Worm (Caenorhabditis elegans) whole organism, young adult: ENCODE measurements around the gene F26F4.12.
A peak's percentile ranks its signal among the peaks of the same experiment; 100 is the strongest.

Source experiments
- B0261.1 ChIP-seq: sonication (generic microtip); optimal IDR thresholded peaks from 2 replicates; lab custom pipeline; 2016; ENCODE audit warnings: mild to moderate bottlenecking, missing genetic modification characterization, moderate library complexity, missing compliant biosample characterization
- B0336.3 ChIP-seq: fragments of 200-800 bp; sonication (Bioruptor generic); IDR thresholded peaks from 2 replicates; pipeline ENCODE4 v1.3.6; 2022; ENCODE audit warnings: missing genetic modification characterization, missing compliant biosample characterization
- C17E4.6 ChIP-seq: fragments of 200-800 bp; sonication (Bioruptor generic); IDR thresholded peaks from 2 replicates; pipeline ENCODE4 v1.3.6; 2022; ENCODE audit warnings: missing genetic modification reagents, missing genetic modification characterization, missing compliant biosample characterization
- F10E7.11 ChIP-seq: sonication (generic microtip); optimal IDR thresholded peaks from 2 replicates; lab custom pipeline; 2017; ENCODE audit warnings: mild to moderate bottlenecking, missing genetic modification characterization, moderate library complexity, missing compliant biosample characterization
- F49E8.2 ChIP-seq: sonication (generic microtip); optimal IDR thresholded peaks from 3 replicates; lab custom pipeline; 2017; ENCODE audit warnings: missing genetic modification characterization, mild to moderate bottlenecking, missing compliant biosample characterization, antibody characterized with exemption, moderate library complexity; ENCODE audit not compliant: insufficient read depth
- F57C9.4 ChIP-seq: sonication (generic microtip); optimal IDR thresholded peaks from 2 replicates; lab custom pipeline; 2017; ENCODE audit warnings: mild to moderate bottlenecking, missing genetic modification characterization, missing compliant biosample characterization
- K12H6.12 ChIP-seq: fragments of 200-800 bp; sonication (Bioruptor generic); optimal IDR thresholded peaks from 2 replicates; lab custom pipeline; 2018; ENCODE audit warnings: mild to moderate bottlenecking, missing genetic modification characterization, missing compliant biosample characterization
- T07F8.4 ChIP-seq: sonication (generic microtip); optimal IDR thresholded peaks from 2 replicates; lab custom pipeline; 2016; ENCODE audit warnings: mild to moderate bottlenecking, missing genetic modification characterization, moderate library complexity, missing compliant biosample characterization
- Y53G8AR.9 ChIP-seq: fragments of 200-800 bp; sonication (Bioruptor generic); conservative IDR thresholded peaks from 2 replicates; pipeline ENCODE4 v1.3.6; 2022; ENCODE audit warnings: missing genetic modification reagents, missing genetic modification characterization, missing compliant biosample characterization
- Y56A3A.18 ChIP-seq: fragments of 200-800 bp; sonication (Bioruptor generic); IDR thresholded peaks from 2 replicates; pipeline ENCODE4 v1.3.6; 2022; ENCODE audit warnings: missing genetic modification reagents, missing genetic modification characterization, missing compliant biosample characterization
- Y67H2A.10 ChIP-seq: fragments of 200-800 bp; sonication (Bioruptor generic); conservative IDR thresholded peaks from 2 replicates; pipeline ENCODE4 v1.3.6; 2022; ENCODE audit warnings: missing genetic modification reagents, missing genetic modification characterization, missing compliant biosample characterization
- Y79H2A.3 ChIP-seq: fragments of 200-800 bp; sonication (Bioruptor generic); conservative IDR thresholded peaks from 2 replicates; pipeline ENCODE4 v1.3.6; 2022; ENCODE audit warnings: missing genetic modification reagents, missing genetic modification characterization, missing compliant biosample characterization
- akir-1 ChIP-seq: fragments of 200-800 bp; sonication (Bioruptor generic); optimal IDR thresholded peaks from 2 replicates; lab custom pipeline; 2018; ENCODE audit warnings: mild to moderate bottlenecking, missing genetic modification characterization, moderate library complexity, missing compliant biosample characterization
- ama-1 ChIP-seq, 3 experiments: fragments of 150-350 bp in 1 of 3; sonication (generic microtip) in 2 of 3; optimal IDR thresholded peaks; 2 replicates each; lab custom pipeline; 2014 to 2018; ENCODE audit warnings: missing biosample characterization in 2 of 3, missing genetic modification characterization in 2 of 3, missing genetic modification reagents in 2 of 3
- aptf-2 ChIP-seq: fragments of 200-800 bp; sonication (Bioruptor generic); conservative IDR thresholded peaks from 2 replicates; pipeline ENCODE4 v1.3.6; 2022; ENCODE audit warnings: missing genetic modification reagents, missing genetic modification characterization, missing compliant biosample characterization
- aptf-3 ChIP-seq: fragments of 200-800 bp; sonication (Bioruptor generic); IDR thresholded peaks from 2 replicates; pipeline ENCODE4 v1.3.6; 2022; ENCODE audit warnings: missing genetic modification characterization, missing compliant biosample characterization
- attf-3 ChIP-seq: fragments of 200-800 bp; sonication (Bioruptor generic); conservative IDR thresholded peaks from 2 replicates; pipeline ENCODE4 v1.3.6; 2022; ENCODE audit warnings: missing genetic modification reagents, missing genetic modification characterization, missing compliant biosample characterization
- attf-5 ChIP-seq: fragments of 200-800 bp; sonication (Bioruptor generic); optimal IDR thresholded peaks from 2 replicates; lab custom pipeline; 2018; ENCODE audit warnings: mild to moderate bottlenecking, missing genetic modification characterization, missing compliant biosample characterization
- attf-6 ChIP-seq: fragments of 200-800 bp; sonication (Bioruptor generic); IDR thresholded peaks from 2 replicates; pipeline ENCODE4 v1.3.6; 2022; ENCODE audit warnings: missing genetic modification reagents, missing genetic modification characterization, missing compliant biosample characterization
- bed-2 ChIP-seq: fragments of 200-800 bp; sonication (Bioruptor generic); IDR thresholded peaks from 2 replicates; pipeline ENCODE4 v1.3.6; 2022; ENCODE audit warnings: missing genetic modification reagents, missing genetic modification characterization, missing compliant biosample characterization
- cebp-1 ChIP-seq, 2 experiments: fragments of 200-800 bp in 1 of 2; sonication (Bioruptor generic) in 1 of 2; sonication (generic microtip) in 1 of 2; IDR thresholded peaks in 1 of 2; optimal IDR thresholded peaks in 1 of 2; 2 replicates each; pipeline versions ENCODE4 v1.3.6 to Lab custom; 2017 to 2022; ENCODE audit warnings: missing compliant biosample characterization in 2 of 2, missing genetic modification characterization in 2 of 2, mild to moderate bottlenecking in 1 of 2, missing genetic modification reagents in 1 of 2, moderate library complexity in 1 of 2
- ceh-27 ChIP-seq: fragments of 200-800 bp; sonication (Bioruptor generic); optimal IDR thresholded peaks from 2 replicates; lab custom pipeline; 2018; ENCODE audit warnings: mild to moderate bottlenecking, missing genetic modification characterization, moderate library complexity, missing compliant biosample characterization
- ceh-79 ChIP-seq: sonication (generic microtip); optimal IDR thresholded peaks from 2 replicates; lab custom pipeline; 2017; ENCODE audit warnings: mild to moderate bottlenecking, missing genetic modification characterization, missing compliant biosample characterization
- dox-1 ChIP-seq: fragments of 200-800 bp; sonication (Bioruptor generic); IDR thresholded peaks from 2 replicates; pipeline ENCODE4 v1.3.6; 2022; ENCODE audit warnings: missing genetic modification reagents, missing genetic modification characterization, missing compliant biosample characterization
- dpff-1 ChIP-seq: sonication (generic microtip); optimal IDR thresholded peaks from 2 replicates; lab custom pipeline; 2017; ENCODE audit warnings: mild to moderate bottlenecking, missing genetic modification characterization, missing compliant biosample characterization
- egl-18 ChIP-seq: fragments of 200-800 bp; sonication (Bioruptor generic); IDR thresholded peaks from 2 replicates; pipeline ENCODE4 v1.3.6; 2022; ENCODE audit warnings: missing genetic modification reagents, missing genetic modification characterization, missing compliant biosample characterization
- ekl-4 ChIP-seq: fragments of 200-800 bp; sonication (Bioruptor generic); IDR thresholded peaks from 2 replicates; pipeline ENCODE4 v1.3.6; 2022; ENCODE audit warnings: missing genetic modification reagents, missing genetic modification characterization, missing compliant biosample characterization
- fkh-3 ChIP-seq: sonication (generic microtip); optimal IDR thresholded peaks from 2 replicates; lab custom pipeline; 2016; ENCODE audit warnings: mild to moderate bottlenecking, missing genetic modification characterization, missing compliant biosample characterization
- gei-17 ChIP-seq: fragments of 200-800 bp; sonication (Bioruptor generic); optimal IDR thresholded peaks from 2 replicates; lab custom pipeline; 2018; ENCODE audit warnings: mild to moderate bottlenecking, missing genetic modification characterization, missing compliant biosample characterization
- him-1 ChIP-seq: sonication (generic microtip); optimal IDR thresholded peaks from 2 replicates; lab custom pipeline; 2016; ENCODE audit warnings: missing genotype, missing genetic modification reagents, missing genetic modification characterization, missing compliant biosample characterization
- hmg-20 ChIP-seq: fragments of 200-800 bp; sonication (Bioruptor generic); IDR thresholded peaks from 2 replicates; pipeline ENCODE4 v1.3.6; 2022; ENCODE audit warnings: missing genetic modification reagents, missing genetic modification characterization, missing compliant biosample characterization
- hrde-1 ChIP-seq: sonication (generic microtip); optimal IDR thresholded peaks from 2 replicates; lab custom pipeline; 2016; ENCODE audit warnings: missing genetic modification characterization, mild to moderate bottlenecking, missing compliant biosample characterization, moderate library complexity, missing genotype, missing genetic modification reagents, borderline replicate concordance
- let-607 ChIP-seq, 2 experiments: fragments of 200-800 bp in 1 of 2; sonication (Bioruptor generic) in 1 of 2; sonication (generic microtip) in 1 of 2; optimal IDR thresholded peaks; 2 replicates each; lab custom pipeline; 2016 to 2018; ENCODE audit warnings: mild to moderate bottlenecking in 2 of 2, missing compliant biosample characterization in 2 of 2, missing genetic modification characterization in 2 of 2, moderate library complexity in 2 of 2, missing genotype in 1 of 2
- lsl-1 ChIP-seq: fragments of 200-800 bp; sonication (Bioruptor generic); optimal IDR thresholded peaks from 2 replicates; lab custom pipeline; 2018; ENCODE audit warnings: mild to moderate bottlenecking, missing genetic modification characterization, moderate library complexity, missing compliant biosample characterization
- lsy-27 ChIP-seq: sonication (generic microtip); optimal IDR thresholded peaks from 2 replicates; lab custom pipeline; 2017; ENCODE audit warnings: missing genetic modification characterization, mild to moderate bottlenecking, missing compliant biosample characterization, antibody characterized with exemption, missing genotype, borderline replicate concordance; ENCODE audit not compliant: insufficient read depth
- madf-10 ChIP-seq: sonication (generic microtip); optimal IDR thresholded peaks from 2 replicates; lab custom pipeline; 2016; ENCODE audit warnings: mild to moderate bottlenecking, missing genetic modification characterization, missing compliant biosample characterization
- madf-3 ChIP-seq: fragments of 200-800 bp; sonication (Bioruptor generic); IDR thresholded peaks from 2 replicates; pipeline ENCODE4 v1.3.6; 2022; ENCODE audit warnings: missing genetic modification reagents, missing genetic modification characterization, missing compliant biosample characterization
- nfyb-1 ChIP-seq: fragments of 200-800 bp; sonication (Bioruptor generic); IDR thresholded peaks from 2 replicates; pipeline ENCODE4 v1.3.6; 2022; ENCODE audit warnings: missing genetic modification reagents, missing genetic modification characterization, missing compliant biosample characterization
- pbrm-1 ChIP-seq: fragments of 200-800 bp; sonication (Bioruptor generic); IDR thresholded peaks from 2 replicates; pipeline ENCODE4 v1.3.6; 2022; ENCODE audit warnings: missing genetic modification reagents, missing genetic modification characterization, missing compliant biosample characterization
- repo-1 ChIP-seq: sonication (generic microtip); optimal IDR thresholded peaks from 2 replicates; lab custom pipeline; 2017; ENCODE audit warnings: mild to moderate bottlenecking, missing genetic modification characterization, missing compliant biosample characterization
- snpc-3.4 ChIP-seq: sonication (generic microtip); optimal IDR thresholded peaks from 2 replicates; lab custom pipeline; 2017; ENCODE audit warnings: missing genetic modification characterization, mild to moderate bottlenecking, missing compliant biosample characterization, antibody characterized with exemption, moderate library complexity, missing genotype, missing genetic modification reagents
- sptf-2 ChIP-seq: fragments of 200-800 bp; sonication (Bioruptor generic); optimal IDR thresholded peaks from 2 replicates; lab custom pipeline; 2018; ENCODE audit warnings: mild to moderate bottlenecking, missing genetic modification characterization, missing compliant biosample characterization
- unc-130 ChIP-seq: sonication (generic microtip); optimal IDR thresholded peaks from 2 replicates; lab custom pipeline; 2016; ENCODE audit warnings: missing genetic modification reagents, missing genetic modification characterization, missing compliant biosample characterization
- unc-62 ChIP-seq: fragments of 150-350 bp; optimal IDR thresholded peaks from 2 replicates; lab custom pipeline; 2014; ENCODE audit warnings: missing biosample characterization, missing genetic modification reagents, missing genetic modification characterization
- zim-3 ChIP-seq: sonication (generic microtip); optimal IDR thresholded peaks from 2 replicates; lab custom pipeline; 2017; ENCODE audit warnings: mild to moderate bottlenecking, missing genetic modification characterization, moderate library complexity, missing compliant biosample characterization
- ztf-18 ChIP-seq: sonication (generic microtip); optimal IDR thresholded peaks from 2 replicates; lab custom pipeline; 2016; ENCODE audit warnings: missing genotype, mild to moderate bottlenecking, missing genetic modification characterization, missing compliant biosample characterization
- ztf-25 ChIP-seq: fragments of 200-800 bp; sonication (Bioruptor generic); IDR thresholded peaks from 2 replicates; pipeline ENCODE4 v1.3.6; 2022; ENCODE audit warnings: missing genetic modification reagents, missing genetic modification characterization, missing compliant biosample characterization
- ztf-6 ChIP-seq: fragments of 200-800 bp; sonication (Bioruptor generic); IDR thresholded peaks from 2 replicates; pipeline ENCODE4 v1.3.6; 2022; ENCODE audit warnings: missing genetic modification reagents, missing genetic modification characterization, missing compliant biosample characterization

F26F4.12 gene

ce11 chrIII:4912317-4912716 is 2.5 kb upstream of the F26F4.12 start, which contains the start of the genes F26F4.9 and cee-1:
F26F4.9 (minus strand) TSS chrIII:4912521.
cee-1 (plus strand) TSS chrIII:4912699.
- TF ChIP-seq ekl-4: no peak
- TF ChIP-seq madf-3 (GFP tag; lab: Robert Waterston, UW): no peak
- no peak for TF ChIP-seq K12H6.12 (tag; lab: Kevin White, UChicago)
- no peak for TF ChIP-seq aptf-3 (GFP tag; lab: Robert Waterston, UW)
- TF ChIP-seq ceh-79: no peak
- no peak for TF ChIP-seq T07F8.4
- peak; percentile 34 for TF ChIP-seq lsl-1 (GFP tag; lab: Kevin White, UChicago)
- no peak for TF ChIP-seq C17E4.6
- no peak for TF ChIP-seq Y53G8AR.9 (GFP tag; lab: Robert Waterston, UW)
- TF ChIP-seq him-1: peak; percentile 44
- no peak for TF ChIP-seq B0261.1 (tag; lab: Kevin White, UChicago)
- TF ChIP-seq Y56A3A.18: no peak
- TF ChIP-seq F57C9.4 (tag; lab: Kevin White, UChicago): no peak
- TF ChIP-seq cebp-1 (GFP tag; IDR thresholded peaks at IDR 0.05; lab: Robert Waterston, UW): no peak
- peak; percentile 24 for TF ChIP-seq cebp-1 (tag; optimal IDR thresholded peaks at IDR 0.05; lab: Kevin White, UChicago)
- TF ChIP-seq lsy-27 (tag; lab: Kevin White, UChicago): no peak
- TF ChIP-seq hrde-1 (tag; lab: Kevin White, UChicago): no peak
- no peak for TF ChIP-seq unc-62
- no peak for TF ChIP-seq zim-3 (tag; lab: Kevin White, UChicago)
- no peak for TF ChIP-seq ama-1 (optimal IDR thresholded peaks at IDR 0.05; lab: Kevin White, UChicago)
- no peak for TF ChIP-seq ama-1 (GFP tag; optimal IDR thresholded peaks at IDR 0.05; lab: Kevin White, UChicago)
- TF ChIP-seq dox-1 (GFP tag; lab: Robert Waterston, UW): peak; percentile 54; the same call in 1 of the 2 replicates
- peak; percentile 53 for TF ChIP-seq unc-130
- no peak for TF ChIP-seq hmg-20 (GFP tag; lab: Robert Waterston, UW)
- TF ChIP-seq ceh-27: peak; percentile 61
- no peak for TF ChIP-seq ztf-25 (GFP tag; lab: Robert Waterston, UW)
- no peak for TF ChIP-seq attf-3 (GFP tag; lab: Robert Waterston, UW)
- peak; percentile 8 for TF ChIP-seq ztf-18 (tag; lab: Kevin White, UChicago)
- no peak for TF ChIP-seq repo-1 (tag; lab: Kevin White, UChicago)
- no peak for TF ChIP-seq ztf-6
- no peak for TF ChIP-seq akir-1 (GFP tag; lab: Kevin White, UChicago)
- TF ChIP-seq egl-18 (GFP tag; lab: Robert Waterston, UW): no peak
- TF ChIP-seq fkh-3 (tag; lab: Kevin White, UChicago): no peak
- no peak for TF ChIP-seq dpff-1 (tag; lab: Kevin White, UChicago)
- TF ChIP-seq F49E8.2: no peak
- TF ChIP-seq attf-5 (GFP tag; lab: Kevin White, UChicago): no peak
- TF ChIP-seq bed-2: no peak
- TF ChIP-seq gei-17 (GFP tag; lab: Kevin White, UChicago): no peak
- TF ChIP-seq F10E7.11 (tag; lab: Kevin White, UChicago): no peak
- no peak for TF ChIP-seq Y79H2A.3 (GFP tag; lab: Robert Waterston, UW)
- no peak for TF ChIP-seq pbrm-1
- no peak for TF ChIP-seq attf-6 (GFP tag; lab: Robert Waterston, UW)
- no peak for TF ChIP-seq sptf-2 (GFP tag; lab: Kevin White, UChicago)
- TF ChIP-seq let-607 (tag; optimal IDR thresholded peaks at IDR 0.05; lab: Kevin White, UChicago): peak in 1 of 2 experiments; percentile 60
- no peak for TF ChIP-seq aptf-2 (GFP tag; lab: Robert Waterston, UW)
- TF ChIP-seq snpc-3.4 (tag; lab: Kevin White, UChicago): no peak
- no peak for TF ChIP-seq nfyb-1 (GFP tag; lab: Robert Waterston, UW)
- TF ChIP-seq madf-10 (tag; lab: Kevin White, UChicago): no peak
- no peak for TF ChIP-seq Y67H2A.10 (GFP tag; lab: Robert Waterston, UW)
- TF ChIP-seq B0336.3: no peak
